Fruit fly (Drosophila melanogaster) whole organism, embryonic: ENCODE measurements around the gene Mdh1.
A peak's percentile ranks its signal among the peaks of the same experiment; 100 is the strongest.

Source experiments
- CG10274 ChIP-seq: fragments of 200-800 bp; sonication (Bioruptor generic); optimal IDR thresholded peaks from 3 replicates; lab custom pipeline; 2017; ENCODE audit warnings: missing biosample characterization, mild to moderate bottlenecking, missing genetic modification characterization
- CG10543 ChIP-seq: fragments of 200-800 bp; sonication (Bioruptor generic); optimal IDR thresholded peaks from 3 replicates; lab custom pipeline; 2017; ENCODE audit warnings: missing biosample characterization, mild to moderate bottlenecking, missing genetic modification characterization, moderate library complexity
- CG11093 ChIP-seq: fragments of 200-800 bp; sonication (Bioruptor generic); IDR thresholded peaks from 3 replicates; pipeline ENCODE4 v1.3.6; 2022; ENCODE audit warnings: missing biosample characterization, missing genetic modification characterization
- CG13775 ChIP-seq: fragments of 200-800 bp; sonication (Bioruptor generic); optimal IDR thresholded peaks from 3 replicates; lab custom pipeline; 2017; ENCODE audit warnings: missing biosample characterization, mild to moderate bottlenecking, missing genetic modification characterization
- CG13894 ChIP-seq: fragments of 200-800 bp; sonication (Bioruptor generic); optimal IDR thresholded peaks from 3 replicates; lab custom pipeline; 2018; ENCODE audit warnings: missing biosample characterization, mild to moderate bottlenecking, missing genetic modification characterization, moderate library complexity
- CG15601 ChIP-seq: fragments of 200-800 bp; sonication (Bioruptor generic); optimal IDR thresholded peaks from 3 replicates; lab custom pipeline; 2019; ENCODE audit warnings: missing biosample characterization, mild to moderate bottlenecking, missing genetic modification characterization, moderate library complexity
- CG15696 ChIP-seq: fragments of 200-800 bp; sonication (Bioruptor generic); optimal IDR thresholded peaks from 2 replicates; lab custom pipeline; 2019; ENCODE audit warnings: missing biosample characterization, mild to moderate bottlenecking, missing genetic modification characterization, moderate library complexity
- CG16863 ChIP-seq: fragments of 200-800 bp; sonication (Bioruptor generic); optimal IDR thresholded peaks from 3 replicates; lab custom pipeline; 2016; ENCODE audit warnings: missing biosample characterization, missing genetic modification characterization
- CG17359 ChIP-seq: fragments of 200-800 bp; sonication (Bioruptor generic); optimal IDR thresholded peaks from 3 replicates; lab custom pipeline; 2018; ENCODE audit warnings: missing biosample characterization, mild to moderate bottlenecking, missing genetic modification characterization, moderate library complexity
- CG17802 ChIP-seq: fragments of 200-800 bp; sonication (Bioruptor generic); optimal IDR thresholded peaks from 2 replicates; lab custom pipeline; 2018; ENCODE audit warnings: missing biosample characterization, mild to moderate bottlenecking, missing genetic modification characterization, moderate library complexity
- CG18764 ChIP-seq: fragments of 200-800 bp; sonication (Bioruptor generic); optimal IDR thresholded peaks from 3 replicates; lab custom pipeline; 2016; ENCODE audit warnings: missing biosample characterization, missing genetic modification characterization
- CG2889 ChIP-seq: fragments of 200-800 bp; sonication (Bioruptor generic); IDR thresholded peaks from 3 replicates; pipeline ENCODE4 v1.3.6; 2022; ENCODE audit warnings: missing biosample characterization, missing genetic modification characterization
- CG30020 ChIP-seq: fragments of 200-800 bp; optimal IDR thresholded peaks from 2 replicates; lab custom pipeline; 2019; ENCODE audit warnings: missing biosample characterization, mild to moderate bottlenecking, missing genetic modification characterization, moderate library complexity
- CG31388 ChIP-seq: fragments of 200-800 bp; sonication (Bioruptor generic); optimal IDR thresholded peaks from 2 replicates; lab custom pipeline; 2016; ENCODE audit warnings: missing biosample characterization, missing genetic modification characterization
- CG31441 ChIP-seq: fragments of 200-800 bp; sonication (Bioruptor generic); IDR thresholded peaks from 2 replicates; pipeline ENCODE4 v1.3.6; 2022; ENCODE audit warnings: missing biosample characterization, missing genetic modification characterization
- CG3281 ChIP-seq: fragments of 200-800 bp; sonication (Bioruptor generic); optimal IDR thresholded peaks from 3 replicates; lab custom pipeline; 2017; ENCODE audit warnings: missing biosample characterization, mild to moderate bottlenecking, missing genetic modification characterization
- CG33557 ChIP-seq: fragments of 200-800 bp; sonication (Bioruptor generic); optimal IDR thresholded peaks from 2 replicates; lab custom pipeline; 2019; ENCODE audit warnings: missing biosample characterization, mild to moderate bottlenecking, missing genetic modification characterization, moderate library complexity
- CG3407 ChIP-seq: fragments of 200-800 bp; sonication (Bioruptor generic); optimal IDR thresholded peaks from 2 replicates; lab custom pipeline; 2018; ENCODE audit warnings: missing biosample characterization, mild to moderate bottlenecking, missing genetic modification characterization
- CG4617 ChIP-seq: fragments of 200-800 bp; sonication (Bioruptor generic); optimal IDR thresholded peaks from 3 replicates; lab custom pipeline; 2016; ENCODE audit warnings: missing biosample characterization, missing genetic modification characterization, borderline replicate concordance
- CG6272 ChIP-seq: fragments of 200-800 bp; sonication (Bioruptor generic); IDR thresholded peaks from 2 replicates; pipeline ENCODE4 v1.3.6; 2022; ENCODE audit warnings: missing biosample characterization, missing genetic modification characterization
- CG6689 ChIP-seq: fragments of 200-800 bp; sonication (Bioruptor generic); IDR thresholded peaks from 2 replicates; pipeline ENCODE4 v1.3.6; 2022; ENCODE audit warnings: missing biosample characterization, missing genetic modification characterization
- CG7745 ChIP-seq: fragments of 200-800 bp; sonication (Bioruptor generic); optimal IDR thresholded peaks from 2 replicates; lab custom pipeline; 2018; ENCODE audit warnings: missing biosample characterization, mild to moderate bottlenecking, missing genetic modification characterization, moderate library complexity
- CG7963 ChIP-seq: fragments of 200-800 bp; sonication (Bioruptor generic); IDR thresholded peaks from 3 replicates; pipeline ENCODE4 v1.3.6; 2022; ENCODE audit warnings: missing biosample characterization, missing genetic modification characterization; ENCODE audit not compliant: partially characterized antibody
- CG8765 ChIP-seq: fragments of 200-800 bp; sonication (Bioruptor generic); IDR thresholded peaks from 2 replicates; pipeline ENCODE4 v1.3.6; 2022; ENCODE audit warnings: missing biosample characterization, missing genetic modification characterization
- CG9437 ChIP-seq: fragments of 200-800 bp; sonication (Bioruptor generic); optimal IDR thresholded peaks from 2 replicates; lab custom pipeline; 2018; ENCODE audit warnings: missing biosample characterization, mild to moderate bottlenecking, missing genetic modification characterization
- CG9817 ChIP-seq: fragments of 200-800 bp; sonication (Bioruptor generic); optimal IDR thresholded peaks from 2 replicates; lab custom pipeline; 2018; ENCODE audit warnings: missing biosample characterization, mild to moderate bottlenecking, missing genetic modification characterization, moderate library complexity
- Jarid2 ChIP-seq: fragments of 200-800 bp; sonication (Bioruptor generic); optimal IDR thresholded peaks from 3 replicates; lab custom pipeline; 2017; ENCODE audit warnings: mild to moderate bottlenecking, missing biosample characterization, missing genetic modification reagents, missing genetic modification characterization
- MESR4 ChIP-seq: fragments of 200-800 bp; sonication (Bioruptor generic); optimal IDR thresholded peaks from 2 replicates; lab custom pipeline; 2018; ENCODE audit warnings: missing biosample characterization, mild to moderate bottlenecking, missing genetic modification characterization, moderate library complexity
- Myb ChIP-seq: fragments of 200-800 bp; sonication (Bioruptor generic); optimal IDR thresholded peaks from 2 replicates; lab custom pipeline; 2016; ENCODE audit warnings: missing biosample characterization, missing genetic modification characterization
- bigmax ChIP-seq: fragments of 200-800 bp; sonication (Bioruptor generic); optimal IDR thresholded peaks from 2 replicates; lab custom pipeline; 2018; ENCODE audit warnings: missing biosample characterization, mild to moderate bottlenecking, missing genetic modification characterization
- ewg ChIP-seq: fragments of 200-800 bp; sonication (Bioruptor generic); optimal IDR thresholded peaks from 3 replicates; lab custom pipeline; 2017; ENCODE audit warnings: mild to moderate bottlenecking, missing biosample characterization, missing genetic modification reagents, missing genetic modification characterization
- fd102C ChIP-seq: fragments of 200-800 bp; sonication (Bioruptor generic); optimal IDR thresholded peaks from 2 replicates; lab custom pipeline; 2018; ENCODE audit warnings: missing biosample characterization, mild to moderate bottlenecking, missing genetic modification characterization, moderate library complexity
- gce ChIP-seq: fragments of 200-800 bp; sonication (Bioruptor generic); IDR thresholded peaks from 3 replicates; pipeline ENCODE4 v1.3.6; 2022; ENCODE audit warnings: missing biosample characterization, missing genetic modification characterization
- hkb ChIP-seq, 2 experiments: fragments of 200-800 bp in 1 of 2; fragments of >200 bp in 1 of 2; sonication (Bioruptor generic) in 1 of 2; IDR thresholded peaks in 1 of 2; optimal IDR thresholded peaks in 1 of 2; 2 replicates each; pipeline versions ENCODE4 v1.3.6 to Lab custom; 2017 to 2022; ENCODE audit warnings: missing biosample characterization in 1 of 2, missing genetic modification characterization in 1 of 2
- lilli ChIP-seq: fragments of 200-800 bp; sonication (Bioruptor generic); optimal IDR thresholded peaks from 3 replicates; lab custom pipeline; 2016; ENCODE audit warnings: missing biosample characterization, missing genetic modification characterization
- mam ChIP-seq: fragments of 200-800 bp; sonication (Bioruptor generic); optimal IDR thresholded peaks from 3 replicates; lab custom pipeline; 2016; ENCODE audit warnings: missing biosample characterization, missing genetic modification characterization
- mld ChIP-seq: fragments of 200-800 bp; sonication (Bioruptor generic); IDR thresholded peaks from 3 replicates; pipeline ENCODE4 v1.3.6; 2022; ENCODE audit warnings: missing biosample characterization, missing genetic modification characterization; ENCODE audit not compliant: partially characterized antibody
- onecut ChIP-seq: fragments of 200-800 bp; sonication (Bioruptor generic); IDR thresholded peaks from 2 replicates; pipeline ENCODE4 v1.3.6; 2022; ENCODE audit warnings: missing biosample characterization, missing genetic modification characterization
- org-1 ChIP-seq: fragments of 200-800 bp; sonication (Bioruptor generic); optimal IDR thresholded peaks from 2 replicates; lab custom pipeline; 2017; ENCODE audit warnings: missing biosample characterization, missing genetic modification characterization
- pan ChIP-seq, 4 experiments: fragments of >200 bp in 3 of 4; fragments of 200-800 bp in 1 of 4; sonication (Bioruptor generic) in 1 of 4; optimal IDR thresholded peaks in 3 of 4; IDR thresholded peaks in 1 of 4; 2 replicates each; pipeline versions ENCODE4 v1.3.6 to Lab custom; 2017 to 2022; ENCODE audit warnings: missing biosample characterization in 2 of 4, missing genetic modification characterization in 2 of 4, mixed read lengths in 1 of 4
- ranshi ChIP-seq: fragments of 200-800 bp; sonication (Bioruptor generic); IDR thresholded peaks from 2 replicates; pipeline ENCODE4 v1.3.6; 2022; ENCODE audit warnings: missing biosample characterization, missing genetic modification characterization
- salm ChIP-seq: fragments of 200-800 bp; sonication (Bioruptor generic); optimal IDR thresholded peaks from 2 replicates; lab custom pipeline; 2018; ENCODE audit warnings: missing biosample characterization, mild to moderate bottlenecking, missing genetic modification characterization
- scrt ChIP-seq: fragments of 200-800 bp; sonication (Bioruptor generic); optimal IDR thresholded peaks from 2 replicates; lab custom pipeline; 2018; ENCODE audit warnings: missing biosample characterization, mild to moderate bottlenecking, missing genetic modification characterization, moderate library complexity
- seq ChIP-seq: fragments of 200-800 bp; sonication (Bioruptor generic); IDR thresholded peaks from 2 replicates; pipeline ENCODE4 v1.3.6; 2022; ENCODE audit warnings: missing biosample characterization, missing genetic modification characterization
- slou ChIP-seq: fragments of 200-800 bp; sonication (Bioruptor generic); optimal IDR thresholded peaks from 3 replicates; lab custom pipeline; 2016; ENCODE audit warnings: missing biosample characterization, missing genetic modification characterization
- unpg ChIP-seq: fragments of 200-800 bp; sonication (Bioruptor generic); optimal IDR thresholded peaks from 3 replicates; lab custom pipeline; 2018; ENCODE audit warnings: missing biosample characterization, mild to moderate bottlenecking, missing genetic modification characterization, moderate library complexity
- wor ChIP-seq: fragments of 200-800 bp; sonication (Bioruptor generic); IDR thresholded peaks from 2 replicates; pipeline ENCODE4 v1.3.6; 2022; ENCODE audit warnings: missing biosample characterization, missing genetic modification characterization

Mdh1 gene

dm6 chr2L:10386208-10386805 lies 9.8 kb downstream of the Mdh1 start, which contains the start of the genes Cdk1 and mRpS7 (continued):
- TF ChIP-seq CG3281 (GFP tag; lab: Kevin White, UChicago), result peak; percentile 75
- TF ChIP-seq slou (GFP tag; lab: Kevin White, UChicago), result peak; percentile 45
- peak; percentile 40 for TF ChIP-seq Myb (GFP tag; lab: Kevin White, UChicago)
- peak; percentile 7 for TF ChIP-seq CG10543 (GFP tag; lab: Kevin White, UChicago)
- TF ChIP-seq Jarid2, result no peak
- peak; percentile 66 for TF ChIP-seq CG17359 (tag; lab: Kevin White, UChicago)
- peak; percentile 56 for TF ChIP-seq mam (GFP tag; lab: Kevin White, UChicago)
- peak; percentile 23 for TF ChIP-seq CG31388 (GFP tag; lab: Kevin White, UChicago)
- TF ChIP-seq hkb (optimal IDR thresholded peaks at IDR 0.05; lab: Kevin White, UChicago), result no peak
- TF ChIP-seq hkb (GFP tag; IDR thresholded peaks at IDR 0.05; lab: Robert Waterston, UW), result peak; percentile 82
- TF ChIP-seq MESR4, result peak; percentile 62
- peak; percentile 52 for TF ChIP-seq ewg
- TF ChIP-seq CG6272 (GFP tag; lab: Robert Waterston, UW), result 0 out of 2 replicates have a peak, but pooled peaks have one; percentile 7
- TF ChIP-seq CG33557 (GFP tag; lab: Kevin White, UChicago), result peak; percentile 40
- TF ChIP-seq CG17802 (tag; lab: Kevin White, UChicago), result peak; percentile 85
- TF ChIP-seq CG3407, result peak; percentile 44
- no peak for TF ChIP-seq fd102C (GFP tag; lab: Kevin White, UChicago)
- TF ChIP-seq CG8765 (GFP tag; lab: Robert Waterston, UW), result peak; percentile 60; the same call in 1 of the 2 replicates
- no peak for TF ChIP-seq CG7745 (tag; lab: Kevin White, UChicago)
- TF ChIP-seq CG9817 (tag; lab: Kevin White, UChicago), result peak; percentile 68
- peak; percentile 47 for TF ChIP-seq CG13894 (tag; lab: Kevin White, UChicago)
- no peak for TF ChIP-seq seq
- TF ChIP-seq CG4617 (GFP tag; lab: Kevin White, UChicago), result peak; percentile 23
- TF ChIP-seq gce (GFP tag; lab: Robert Waterston, UW), result peak; percentile 67; the same call in 1 of the 3 replicates
- TF ChIP-seq salm (tag; lab: Kevin White, UChicago), result peak; percentile 66
- no peak for TF ChIP-seq org-1
- no peak for TF ChIP-seq bigmax (GFP tag; lab: Kevin White, UChicago)
- TF ChIP-seq CG6689, result peak; percentile 78; the same call in 1 of the 2 replicates
- no peak for TF ChIP-seq CG7963
- TF ChIP-seq CG10274, result no peak
- TF ChIP-seq mld (GFP tag; lab: Robert Waterston, UW), result no peak
- peak; percentile 80 for TF ChIP-seq CG9437 (GFP tag; lab: Kevin White, UChicago)
- 0 out of 3 replicates have a peak, but pooled peaks have one; percentile 16 for TF ChIP-seq CG11093
- TF ChIP-seq wor (GFP tag; lab: Robert Waterston, UW), result peak; percentile 56; the same call in 1 of the 2 replicates
- peak; percentile 100 for TF ChIP-seq CG30020 (tag; lab: Kevin White, UChicago)
- peak; percentile 75 for TF ChIP-seq CG15601 (tag; lab: Kevin White, UChicago)
- TF ChIP-seq CG2889 (GFP tag; lab: Robert Waterston, UW), result peak; percentile 13; the same call in 1 of the 3 replicates
- no peak for TF ChIP-seq CG18764 (GFP tag; lab: Kevin White, UChicago)
- TF ChIP-seq unpg, result peak; percentile 79
- TF ChIP-seq CG16863 (GFP tag; lab: Kevin White, UChicago), result peak; percentile 71
- peak; percentile 85 for TF ChIP-seq CG31441
- TF ChIP-seq ranshi (GFP tag; lab: Robert Waterston, UW), result 0 out of 2 replicates have a peak, but pooled peaks have one; percentile 68
- TF ChIP-seq scrt (GFP tag; lab: Kevin White, UChicago), result peak; percentile 38
- 0 out of 2 replicates have a peak, but pooled peaks have one; percentile 12 for TF ChIP-seq onecut (GFP tag; lab: Robert Waterston, UW)
- TF ChIP-seq CG15696 (tag; lab: Kevin White, UChicago), result peak; percentile 60
- no peak for TF ChIP-seq pan (optimal IDR thresholded peaks at IDR 0.05; lab: Kevin White, UChicago)
- peak in 1 of 2 experiments; percentile 82 for TF ChIP-seq pan (GFP tag; optimal IDR thresholded peaks at IDR 0.05 in 1 of 2, IDR thresholded peaks at IDR 0.05 in 1 of 2)
- peak; percentile 80 for TF ChIP-seq CG13775 (GFP tag; lab: Kevin White, UChicago)
- peak; percentile 71 for TF ChIP-seq lilli
